Fruit fly (Drosophila melanogaster) whole organism, embryonic: ENCODE measurements around the gene Gnpat.
A peak's percentile ranks its signal among the peaks of the same experiment; 100 is the strongest.

ENCODE experiments used
- CG10267 ChIP-seq: fragments of 200-800 bp; sonication (Bioruptor generic); optimal IDR thresholded peaks from 2 replicates; lab custom pipeline; 2018; ENCODE audit warnings: missing biosample characterization, mild to moderate bottlenecking, missing genetic modification characterization, moderate library complexity
- CG14965 ChIP-seq: fragments of 200-800 bp; sonication (Bioruptor generic); optimal IDR thresholded peaks from 2 replicates; lab custom pipeline; 2016; ENCODE audit warnings: missing biosample characterization, missing genetic modification characterization, borderline replicate concordance
- CG1792 ChIP-seq: fragments of 200-800 bp; sonication (Bioruptor generic); optimal IDR thresholded peaks from 2 replicates; lab custom pipeline; 2016; ENCODE audit warnings: missing biosample characterization, missing genetic modification characterization
- CrebB ChIP-seq: fragments of 200-800 bp; sonication (Bioruptor generic); optimal IDR thresholded peaks from 3 replicates; lab custom pipeline; 2018; ENCODE audit warnings: missing biosample characterization, mild to moderate bottlenecking, missing genetic modification characterization
- Doc3 ChIP-seq: fragments of 200-800 bp; sonication (Bioruptor generic); IDR thresholded peaks from 3 replicates; pipeline ENCODE4 v1.3.6; 2022; ENCODE audit warnings: missing biosample characterization, missing genetic modification characterization; ENCODE audit not compliant: partially characterized antibody
- br ChIP-seq: fragments of >200 bp; optimal IDR thresholded peaks from 2 replicates; lab custom pipeline; 2017
- gsb ChIP-seq: fragments of 200-800 bp; sonication (Bioruptor generic); IDR thresholded peaks from 2 replicates; pipeline ENCODE4 v1.3.6; 2022; ENCODE audit warnings: missing biosample characterization, missing genetic modification characterization
- ind ChIP-seq: fragments of 200-800 bp; sonication (Bioruptor generic); optimal IDR thresholded peaks from 3 replicates; lab custom pipeline; 2016; ENCODE audit warnings: missing biosample characterization, missing genetic modification characterization
- slou ChIP-seq: fragments of 200-800 bp; sonication (Bioruptor generic); optimal IDR thresholded peaks from 3 replicates; lab custom pipeline; 2016; ENCODE audit warnings: missing biosample characterization, missing genetic modification characterization

DNA sequence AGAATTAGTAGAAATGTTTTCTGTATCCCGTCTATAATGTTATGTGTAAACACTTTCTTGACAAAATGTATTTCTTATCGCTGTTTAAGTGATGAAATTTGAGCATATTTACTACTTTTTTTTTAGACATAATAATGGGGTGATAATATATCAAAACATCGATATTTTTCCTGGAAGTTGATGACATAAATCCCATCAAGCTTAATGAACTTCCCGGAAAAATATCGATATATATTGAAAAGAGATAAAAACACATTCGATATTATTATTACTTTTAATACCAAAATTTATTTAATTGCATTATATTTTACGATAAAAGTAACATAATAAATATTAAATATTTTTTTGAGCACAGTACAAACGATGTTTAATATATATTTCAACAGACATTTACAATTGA is 5.0 kb upstream of the Gnpat start:
- no peak for TF ChIP-seq CG14965 (GFP tag; lab: Kevin White, UChicago)
- TF ChIP-seq br = no peak
- TF ChIP-seq slou (GFP tag; lab: Kevin White, UChicago) = no peak
- no peak for TF ChIP-seq ind (GFP tag; lab: Kevin White, UChicago)
- TF ChIP-seq CG10267 (tag; lab: Kevin White, UChicago) = no peak
- no peak for TF ChIP-seq gsb (GFP tag; lab: Robert Waterston, UW)
- no peak for TF ChIP-seq CrebB (tag; lab: Kevin White, UChicago)
- peak; percentile 63; the same call in 2 of the 3 replicates for TF ChIP-seq Doc3 (GFP tag; lab: Robert Waterston, UW)
- TF ChIP-seq CG1792 = no peak
